Fruit fly (Drosophila melanogaster): ENCODE results near the gene CG3842.

DNA sequence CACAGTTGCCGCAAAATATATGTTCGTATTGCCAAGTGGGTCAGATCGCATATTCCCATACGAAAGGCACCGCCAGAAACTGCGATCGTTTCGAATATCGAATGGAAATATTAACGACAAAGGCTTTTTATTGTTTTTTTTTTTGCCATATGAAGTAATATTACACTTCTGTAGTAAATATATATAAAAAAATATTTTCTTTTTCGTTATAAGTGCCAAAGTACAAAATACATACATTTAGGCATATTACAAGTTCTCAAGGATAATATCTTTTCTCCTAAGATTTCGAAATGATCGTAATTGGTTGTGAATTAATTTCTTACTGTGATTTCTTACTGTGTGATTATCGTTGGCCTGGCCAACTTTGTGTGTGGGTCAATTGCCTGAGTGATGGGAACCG lies 33.4 kb upstream of the CG3842 start:
- TF ChIP-seq phol (tag; optimal IDR thresholded peaks at IDR 0.05) (no peak), CG15696 (tag; optimal IDR thresholded peaks at IDR 0.05) (no peak), pros (GFP tag; optimal IDR thresholded peaks at IDR 0.05) (no peak), Ets97D (GFP tag; optimal IDR thresholded peaks at IDR 0.05) (no peak), CG10321 (GFP tag; IDR thresholded peaks at IDR 0.05) (no peak), CG15514 (GFP tag; optimal IDR thresholded peaks at IDR 0.05) (no peak), Stat92E (GFP tag; optimal IDR thresholded peaks at IDR 0.05) (no peak), en (GFP tag; optimal IDR thresholded peaks at IDR 0.05) (no peak), Chrac-16 (GFP tag; optimal IDR thresholded peaks at IDR 0.05) (no peak), Myb (GFP tag; optimal IDR thresholded peaks at IDR 0.05) (no peak), Eip74EF (GFP tag; optimal IDR thresholded peaks at IDR 0.05) (no peak), sc (optimal IDR thresholded peaks at IDR 0.05) (no peak), sc (GFP tag; optimal IDR thresholded peaks at IDR 0.05) (no peak), CG10654 (GFP tag; optimal IDR thresholded peaks at IDR 0.05) (no peak), Hey (tag; optimal IDR thresholded peaks at IDR 0.05) (no peak)

Data from whole organism, embryonic.